Worm (Caenorhabditis elegans): ENCODE data around the gene C27H5.2.

Gene C27H5.2

ce11 chrII:7139064-7139463, 16.3 kb upstream of the C27H5.2 start:
- TF ChIP-seq him-1 (tag; optimal IDR thresholded peaks at IDR 0.05) (no peak), dao-5 (tag; optimal IDR thresholded peaks at IDR 0.05) (no peak), W03F9.2 (tag; optimal IDR thresholded peaks at IDR 0.05) (no peak)

- TF ChIP-seq dao-5 (tag; optimal IDR thresholded peaks at IDR 0.05) (no peak), W03F9.2 (tag; optimal IDR thresholded peaks at IDR 0.05) (no peak), him-1 (tag; optimal IDR thresholded peaks at IDR 0.05) (no peak)
These were observed 11.1 kb upstream of the C27H5.2 start, which contains the start of gene npr-31 for ce11 chrII:7144307-7144706. npr-31 (plus strand) TSS chrII:7144607.

DNA sequence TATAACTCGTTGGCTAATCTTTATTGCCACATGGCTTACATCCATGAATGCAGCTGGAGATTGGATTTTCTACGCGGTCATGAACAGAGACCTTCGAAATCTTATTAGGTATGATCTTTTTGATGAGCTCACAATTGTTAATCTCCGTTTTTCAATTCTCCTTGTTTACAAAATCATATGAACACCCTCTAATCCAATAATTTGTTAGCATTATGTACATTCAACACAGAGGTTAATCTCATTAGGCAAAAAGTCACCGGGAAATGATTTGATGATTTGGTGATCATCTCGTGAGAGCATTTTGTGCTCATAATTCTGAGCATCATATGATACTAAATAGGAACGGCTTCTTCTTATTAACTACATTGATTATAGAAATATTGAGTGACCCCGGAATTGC, 9.1 kb upstream of the C27H5.2 start:
- TF ChIP-seq W03F9.2 (tag; optimal IDR thresholded peaks at IDR 0.05) (no peak), dao-5 (tag; optimal IDR thresholded peaks at IDR 0.05) (no peak), him-1 (tag; optimal IDR thresholded peaks at IDR 0.05) (no peak)

DNA sequence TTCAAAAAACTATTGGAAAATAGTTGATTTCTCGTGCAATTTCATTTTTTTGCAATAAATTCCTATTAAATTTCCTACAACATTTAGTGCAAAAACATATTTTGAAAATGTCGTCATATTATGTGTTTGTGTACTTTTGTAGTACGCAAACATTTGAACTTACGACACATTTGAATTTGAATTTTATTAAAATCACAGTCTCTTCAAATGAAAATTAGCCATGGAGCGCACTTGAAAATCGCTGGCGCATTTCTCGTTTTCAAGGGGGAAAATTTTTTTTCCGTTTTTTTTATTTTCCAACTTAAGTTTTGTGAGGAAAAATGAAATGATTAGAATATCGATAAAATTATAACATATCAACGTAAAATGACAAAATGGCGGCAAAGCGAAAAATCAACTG, 7.8 kb upstream of the C27H5.2 start:
- no peak for TF ChIP-seq him-1 (tag; optimal IDR thresholded peaks at IDR 0.05)
- TF ChIP-seq W03F9.2 (tag; optimal IDR thresholded peaks at IDR 0.05), result peak; percentile 56
- TF ChIP-seq dao-5 (tag; optimal IDR thresholded peaks at IDR 0.05), result no peak

ce11 chrII:7148099-7148498, 7.3 kb upstream of the C27H5.2 start, which contains the start of gene T07F8.1:
T07F8.1 (plus strand) TSS chrII:7148399.
- no peak for TF ChIP-seq dao-5 (tag; optimal IDR thresholded peaks at IDR 0.05)
- TF ChIP-seq W03F9.2 (tag; optimal IDR thresholded peaks at IDR 0.05), result no peak
- no peak for TF ChIP-seq him-1 (tag; optimal IDR thresholded peaks at IDR 0.05)

ce11 chrII:7151969-7152631, 3.3 kb upstream of the C27H5.2 start, which contains the start of gene fust-1:
fust-1 (plus strand) TSS chrII:7152581.
- TF ChIP-seq W03F9.2 (tag; optimal IDR thresholded peaks at IDR 0.05) (peak; percentile 97), him-1 (tag; optimal IDR thresholded peaks at IDR 0.05) (peak; percentile 86), dao-5 (tag; optimal IDR thresholded peaks at IDR 0.05) (no peak)

- TF ChIP-seq dao-5 (tag; optimal IDR thresholded peaks at IDR 0.05), result no peak
These were observed 670 bp upstream of the C27H5.2 start for ce11 chrII:7154711-7155110.

DNA sequence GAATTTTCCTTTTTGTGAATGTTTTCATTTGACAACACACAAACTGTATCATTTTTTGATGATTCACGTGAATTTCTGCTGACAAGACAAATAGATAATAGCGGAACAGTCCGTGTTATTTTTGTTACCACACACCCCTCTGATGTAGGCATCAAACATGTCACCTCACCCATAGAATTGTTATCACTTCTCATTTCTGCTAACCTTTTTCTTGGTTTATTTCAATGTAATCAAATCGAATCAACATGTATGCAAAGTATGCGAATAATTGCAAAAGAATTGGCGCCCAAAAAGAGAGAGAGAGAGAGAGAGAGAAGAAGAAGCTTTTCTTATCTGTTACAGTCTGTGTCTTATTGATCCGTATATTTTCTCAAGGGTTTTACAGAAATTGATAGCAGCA, 2.0 kb downstream of the C27H5.2 start:
- no peak for TF ChIP-seq W03F9.2 (tag; optimal IDR thresholded peaks at IDR 0.05)
- no peak for TF ChIP-seq dao-5 (tag; optimal IDR thresholded peaks at IDR 0.05)
- no peak for TF ChIP-seq him-1 (tag; optimal IDR thresholded peaks at IDR 0.05)

ce11 chrII:7161512-7161911, 6.1 kb downstream of the C27H5.2 start, which contains the start of gene C27H5.12:
C27H5.12 (minus strand) TSS chrII:7161612.
- TF ChIP-seq him-1 (tag; optimal IDR thresholded peaks at IDR 0.05) (no peak), dao-5 (tag; optimal IDR thresholded peaks at IDR 0.05) (no peak), W03F9.2 (tag; optimal IDR thresholded peaks at IDR 0.05) (no peak)

DNA sequence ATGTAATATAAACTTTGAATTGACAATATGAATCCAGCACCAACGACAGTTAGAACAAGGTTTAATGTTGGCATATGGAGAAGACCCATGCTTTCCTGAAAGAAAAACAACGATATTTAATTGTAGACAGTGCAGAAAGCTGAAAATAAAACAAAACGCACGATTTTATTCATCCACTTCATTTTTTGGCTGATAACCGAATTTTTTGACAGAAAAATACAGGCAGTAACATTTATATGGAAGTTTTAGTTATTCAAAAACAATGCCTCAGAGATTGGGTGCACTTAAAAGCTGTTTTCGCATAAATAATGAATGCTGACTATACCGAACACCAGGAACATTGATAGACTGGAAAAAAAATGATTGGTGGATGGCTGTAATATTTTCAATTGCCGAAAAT, 10.4 kb downstream of the C27H5.2 start, which contains the start of gene mfsd-13.2:
TSS of gene mfsd-13.2 (minus strand) at position 101 of the 400 bp plus-strand sequence.
- TF ChIP-seq him-1 (tag; optimal IDR thresholded peaks at IDR 0.05) (no peak), dao-5 (tag; optimal IDR thresholded peaks at IDR 0.05) (no peak), W03F9.2 (tag; optimal IDR thresholded peaks at IDR 0.05) (no peak)

ce11 chrII:7166768-7167167, 11.4 kb downstream of the C27H5.2 start:
- TF ChIP-seq dao-5 (tag; optimal IDR thresholded peaks at IDR 0.05) (no peak), W03F9.2 (tag; optimal IDR thresholded peaks at IDR 0.05) (no peak), him-1 (tag; optimal IDR thresholded peaks at IDR 0.05) (no peak)

DNA sequence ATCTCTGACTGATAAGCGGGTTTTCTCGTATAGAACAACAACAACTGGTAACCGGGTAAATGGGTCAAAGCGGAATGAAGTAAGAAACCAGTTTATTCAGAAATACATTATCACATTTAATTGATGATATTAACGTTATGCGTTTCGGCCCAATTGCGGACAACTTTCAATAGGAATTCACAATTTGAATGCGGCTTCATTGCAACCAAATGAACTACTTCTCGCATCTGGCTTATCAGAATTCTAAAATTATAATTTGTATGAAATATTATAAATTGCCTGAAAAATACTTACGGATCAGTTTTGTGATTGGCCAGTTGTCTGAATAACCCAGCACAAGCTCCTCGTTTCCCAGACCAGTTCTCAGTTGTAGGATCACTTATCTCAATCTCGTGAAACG, 13.3 kb downstream of the C27H5.2 start, which contains the start of gene col-36:
TSS of gene col-36 (minus strand) at position 101 of the 400 bp plus-strand sequence.
- TF ChIP-seq W03F9.2 (tag; optimal IDR thresholded peaks at IDR 0.05) (no peak), dao-5 (tag; optimal IDR thresholded peaks at IDR 0.05) (no peak), him-1 (tag; optimal IDR thresholded peaks at IDR 0.05) (no peak)

ce11 chrII:7171305-7171998, 16.1 kb downstream of the C27H5.2 start, which contains the start of gene dyf-13:
dyf-13 (minus strand) TSS chrII:7171355.
- TF ChIP-seq W03F9.2 (tag; optimal IDR thresholded peaks at IDR 0.05), result no peak
- TF ChIP-seq dao-5 (tag; optimal IDR thresholded peaks at IDR 0.05), result no peak
- no peak for TF ChIP-seq him-1 (tag; optimal IDR thresholded peaks at IDR 0.05)

ce11 chrII:7174843-7175242, 19.5 kb downstream of the C27H5.2 start, which contains the start of gene glc-4:
glc-4 (minus strand) TSS chrII:7174943.
- no peak for TF ChIP-seq dao-5 (tag; optimal IDR thresholded peaks at IDR 0.05)
- TF ChIP-seq W03F9.2 (tag; optimal IDR thresholded peaks at IDR 0.05), result no peak
- no peak for TF ChIP-seq him-1 (tag; optimal IDR thresholded peaks at IDR 0.05)

Measured in whole organism, L4/young adult.